Worm (Caenorhabditis elegans): ENCODE data around the gene E02C12.12.
"Not testable (repeated sequence)": the region's sequence is repeated elsewhere in the genome, so short reads cannot be mapped to it uniquely, and the experiment has no call there.

Gene E02C12.12

DNA sequence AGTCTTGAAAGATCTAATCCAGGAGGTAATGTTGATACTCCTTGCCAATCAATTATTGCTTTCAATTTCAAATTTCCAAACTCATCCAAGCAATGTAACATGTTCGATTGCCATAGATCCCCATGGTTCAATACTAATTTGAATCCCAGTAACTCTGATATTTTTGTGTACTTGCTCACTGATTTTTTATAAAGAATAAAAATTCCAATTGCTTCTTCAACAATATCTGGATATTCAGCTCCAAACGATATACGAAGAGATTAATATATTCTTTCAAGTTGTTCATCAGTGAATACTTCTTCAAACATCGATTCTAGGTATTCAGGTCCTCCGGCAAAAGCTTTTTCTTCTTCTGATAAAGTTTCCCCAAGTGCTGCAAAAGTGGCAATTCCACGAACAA is 2.3 kb downstream of the E02C12.12 start, which contains the start of gene E02C12.11:
Gene E02C12.11, minus strand, starts transcription at position 101 of the 400 bp plus-strand sequence.
- not testable (repeated sequence) for TF ChIP-seq nhr-77 (tag; optimal IDR thresholded peaks at IDR 0.05); mdl-1 (tag; optimal IDR thresholded peaks at IDR 0.05); dmd-9 (GFP tag; IDR thresholded peaks at IDR 0.05)

- TF ChIP-seq aly-2 (tag; optimal IDR thresholded peaks at IDR 0.05) (no peak), nhr-28 (tag; optimal IDR thresholded peaks at IDR 0.05) (peak; percentile 69)
These were observed 3.8 kb downstream of the E02C12.12 start, which contains the start of gene E02C12.10 for ce11 chrV:9378335-9378734. E02C12.10 (minus strand) TSS chrV:9378409.

- no peak for TF ChIP-seq lim-7 (GFP tag; IDR thresholded peaks at IDR 0.05)
- TF ChIP-seq F49E8.2 (tag; optimal IDR thresholded peaks at IDR 0.05; ENCODE audit: borderline replicate concordance): no peak
- no peak for TF ChIP-seq zfp-2 (tag; optimal IDR thresholded peaks at IDR 0.05)
- no peak for TF ChIP-seq nhr-25 (tag; optimal IDR thresholded peaks at IDR 0.05; ENCODE audit: borderline replicate concordance, insufficient read depth)
- TF ChIP-seq dmd-9 (GFP tag; IDR thresholded peaks at IDR 0.05): no peak
- no peak for TF ChIP-seq vab-7 (GFP tag; IDR thresholded peaks at IDR 0.05)
- no peak for TF ChIP-seq pqm-1 (tag; optimal IDR thresholded peaks at IDR 0.05)
- TF ChIP-seq hlh-11 (tag; optimal IDR thresholded peaks at IDR 0.05): no peak
- TF ChIP-seq unc-130 (GFP tag; optimal IDR thresholded peaks at IDR 0.05): no peak
- no peak for TF ChIP-seq cey-2 (tag; optimal IDR thresholded peaks at IDR 0.05; ENCODE audit: borderline replicate concordance, insufficient read depth)
- TF ChIP-seq fkh-10 (GFP tag; optimal IDR thresholded peaks at IDR 0.05): no peak
- TF ChIP-seq dpl-1 (GFP tag; optimal IDR thresholded peaks at IDR 0.05): no peak
- TF ChIP-seq hmg-1.1 (GFP tag; IDR thresholded peaks at IDR 0.05): no peak
These were observed 5.7 kb downstream of the E02C12.12 start, which contains the start of gene E02C12.19 for ce11 chrV:9376417-9376816. E02C12.19 (minus strand) TSS chrV:9376517.

DNA sequence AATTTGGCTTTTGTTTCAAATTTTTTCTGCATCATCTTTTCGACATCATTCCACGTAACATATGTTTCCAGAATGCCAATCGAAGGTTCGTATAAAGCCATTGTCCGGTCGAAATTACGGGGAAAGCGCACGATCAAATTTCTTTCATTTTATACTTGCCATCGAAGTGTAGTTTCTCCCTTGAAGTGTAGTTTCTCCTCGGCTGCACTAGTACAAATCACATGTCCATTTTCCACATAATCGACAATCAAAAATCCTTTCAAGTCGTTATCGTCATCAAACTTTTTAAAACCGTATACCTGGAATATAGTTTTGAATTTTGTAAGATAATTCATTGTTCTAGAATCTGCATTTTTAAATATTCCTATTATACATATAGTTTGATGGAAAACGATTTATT is 6.7 kb downstream of the E02C12.12 start, which contains the start of gene E02C12.9:
Gene E02C12.9, minus strand, starts transcription at position 101 of the 400 bp plus-strand sequence.
- TF ChIP-seq T20F7.1 (GFP tag; optimal IDR thresholded peaks at IDR 0.05) (no peak), nhr-11 (tag; optimal IDR thresholded peaks at IDR 0.05) (no peak), mxl-2 (GFP tag; conservative IDR thresholded peaks at IDR 0.05) (no peak), cey-2 (tag; optimal IDR thresholded peaks at IDR 0.05; ENCODE audit: borderline replicate concordance, insufficient read depth) (no peak), gei-8 (GFP tag; optimal IDR thresholded peaks at IDR 0.05) (no peak), nhr-41 (GFP tag; IDR thresholded peaks at IDR 0.05) (no peak), dve-1 (tag; optimal IDR thresholded peaks at IDR 0.05; ENCODE audit: insufficient read depth) (no peak), ces-1 (GFP tag; optimal IDR thresholded peaks at IDR 0.05) (no peak), zfp-2 (tag; optimal IDR thresholded peaks at IDR 0.05) (no peak), F49E8.2 (tag; optimal IDR thresholded peaks at IDR 0.05; ENCODE audit: borderline replicate concordance) (no peak), ztf-7 (tag; optimal IDR thresholded peaks at IDR 0.05) (no peak), hlh-11 (tag; optimal IDR thresholded peaks at IDR 0.05) (no peak), rbr-2 (tag; optimal IDR thresholded peaks at IDR 0.05) (no peak), ceh-82 (tag; optimal IDR thresholded peaks at IDR 0.05) (no peak), zfp-3 (GFP tag; conservative IDR thresholded peaks at IDR 0.05) (no peak), nhr-76 (tag; optimal IDR thresholded peaks at IDR 0.05) (no peak), lin-13 (GFP tag; optimal IDR thresholded peaks at IDR 0.05) (no peak), mes-2 (tag; optimal IDR thresholded peaks at IDR 0.05; ENCODE audit: poor library complexity, severe bottlenecking) (no peak), nhr-237 (tag; optimal IDR thresholded peaks at IDR 0.05) (no peak), fos-1 (tag; optimal IDR thresholded peaks at IDR 0.05) (no peak)

DNA sequence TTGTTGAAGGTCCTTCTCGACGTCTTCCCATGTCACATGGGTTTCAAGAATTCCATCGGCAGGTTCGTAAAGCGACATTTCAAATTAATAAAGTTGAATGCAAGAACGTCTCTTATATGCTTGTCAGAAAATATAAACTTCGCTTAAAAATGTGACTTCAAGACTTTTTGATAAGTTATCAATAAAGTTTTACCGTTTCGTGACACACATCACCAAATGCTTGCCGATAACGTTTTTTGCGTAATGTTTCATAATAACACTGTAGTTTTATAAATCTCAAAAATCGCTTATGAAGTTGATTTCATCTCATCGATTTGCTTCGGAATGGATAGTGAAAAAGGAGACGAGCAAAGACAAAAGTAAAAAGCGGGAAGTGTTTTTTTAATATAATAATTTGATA is 8.6 kb downstream of the E02C12.12 start, which contains the start of gene E02C12.8:
Gene E02C12.8, minus strand, starts transcription at position 141 of the 400 bp plus-strand sequence.
- peak; percentile 56 for TF ChIP-seq dve-1 (tag; optimal IDR thresholded peaks at IDR 0.05; ENCODE audit: insufficient read depth)
- TF ChIP-seq lin-39 (tag; optimal IDR thresholded peaks at IDR 0.05): no peak
- no peak for TF ChIP-seq daf-16 (GFP tag; optimal IDR thresholded peaks at IDR 0.05)
- peak; percentile 54 for TF ChIP-seq daf-16 (tag; optimal IDR thresholded peaks at IDR 0.05)
- TF ChIP-seq unc-130 (GFP tag; optimal IDR thresholded peaks at IDR 0.05): no peak
- no peak for TF ChIP-seq ceh-20 (GFP tag; IDR thresholded peaks at IDR 0.05)
- peak; percentile 23 for TF ChIP-seq T20F7.1 (GFP tag; optimal IDR thresholded peaks at IDR 0.05)
- peak; percentile 72 for TF ChIP-seq nhr-28 (tag; optimal IDR thresholded peaks at IDR 0.05)
- TF ChIP-seq mxl-3 (GFP tag; optimal IDR thresholded peaks at IDR 0.05): peak; percentile 17
- TF ChIP-seq lin-1 (GFP tag; IDR thresholded peaks at IDR 0.05): 0 out of 2 replicates have a peak, but pooled peaks have one; percentile 14
- peak; percentile 80 for TF ChIP-seq dmd-6 (GFP tag; IDR thresholded peaks at IDR 0.05)
- TF ChIP-seq zip-2 (tag; optimal IDR thresholded peaks at IDR 0.05): peak; percentile 58
- TF ChIP-seq hlh-30 (tag; optimal IDR thresholded peaks at IDR 0.05; ENCODE audit: insufficient read depth): peak; percentile 2
- TF ChIP-seq nhr-42 (GFP tag; IDR thresholded peaks at IDR 0.05): no peak
- peak; percentile 93 for TF ChIP-seq pqm-1 (tag; optimal IDR thresholded peaks at IDR 0.05)
